Fruit fly (Drosophila melanogaster) whole organism, embryonic: ENCODE measurements around the gene CheA7a.

Source experiments
- Atf3 ChIP-seq: fragments of 200-800 bp; sonication (Bioruptor generic); optimal IDR thresholded peaks from 3 replicates; lab custom pipeline; 2016; ENCODE audit warnings: missing biosample characterization, missing genetic modification characterization
- Blimp-1 ChIP-seq: fragments of 200-800 bp; sonication (Bioruptor generic); optimal IDR thresholded peaks from 3 replicates; lab custom pipeline; 2018; ENCODE audit warnings: missing biosample characterization, missing genetic modification characterization, mild to moderate bottlenecking, moderate library complexity, missing genetic modification reagents
- C15 ChIP-seq: fragments of 200-800 bp; sonication (Bioruptor generic); IDR thresholded peaks from 3 replicates; pipeline ENCODE4 v1.3.6; 2022; ENCODE audit warnings: missing biosample characterization, missing genetic modification characterization
- CG10147 ChIP-seq: fragments of 200-800 bp; sonication (Bioruptor generic); optimal IDR thresholded peaks from 2 replicates; lab custom pipeline; 2019; ENCODE audit warnings: missing biosample characterization, mild to moderate bottlenecking, missing genetic modification characterization, moderate library complexity
- CG10274 ChIP-seq: fragments of 200-800 bp; sonication (Bioruptor generic); optimal IDR thresholded peaks from 3 replicates; lab custom pipeline; 2017; ENCODE audit warnings: missing biosample characterization, mild to moderate bottlenecking, missing genetic modification characterization
- CG12219 ChIP-seq: fragments of 200-800 bp; sonication (Bioruptor generic); optimal IDR thresholded peaks from 3 replicates; lab custom pipeline; 2018; ENCODE audit warnings: missing biosample characterization, mild to moderate bottlenecking, missing genetic modification characterization
- CG13424 ChIP-seq: fragments of 200-800 bp; sonication (Bioruptor generic); optimal IDR thresholded peaks from 2 replicates; lab custom pipeline; 2019; ENCODE audit warnings: missing biosample characterization, mild to moderate bottlenecking, missing genetic modification characterization, moderate library complexity
- CG14050 ChIP-seq: fragments of 200-800 bp; sonication (Bioruptor generic); IDR thresholded peaks from 3 replicates; pipeline ENCODE4 v1.3.6; 2022; ENCODE audit warnings: missing biosample characterization, missing genetic modification characterization
- CG15269 ChIP-seq: fragments of 200-800 bp; sonication (Bioruptor generic); optimal IDR thresholded peaks from 2 replicates; lab custom pipeline; 2018; ENCODE audit warnings: missing biosample characterization, mild to moderate bottlenecking, missing genetic modification characterization, moderate library complexity
- CG15696 ChIP-seq: fragments of 200-800 bp; sonication (Bioruptor generic); optimal IDR thresholded peaks from 2 replicates; lab custom pipeline; 2019; ENCODE audit warnings: missing biosample characterization, mild to moderate bottlenecking, missing genetic modification characterization, moderate library complexity
- CG16813 ChIP-seq: fragments of 200-800 bp; sonication (Bioruptor generic); IDR thresholded peaks from 3 replicates; pipeline ENCODE4 v1.3.6; 2022; ENCODE audit warnings: missing biosample characterization, missing genetic modification characterization; ENCODE audit not compliant: partially characterized antibody
- CG17186 ChIP-seq: fragments of 200-800 bp; sonication (Bioruptor generic); optimal IDR thresholded peaks from 3 replicates; lab custom pipeline; 2017; ENCODE audit warnings: missing biosample characterization, missing genetic modification reagents, missing genetic modification characterization
- CG18599 ChIP-seq: fragments of 200-800 bp; sonication (Bioruptor generic); optimal IDR thresholded peaks from 3 replicates; lab custom pipeline; 2017; ENCODE audit warnings: missing biosample characterization, missing genetic modification characterization, mild to moderate bottlenecking, moderate library complexity, missing genetic modification reagents
- CG2129 ChIP-seq: fragments of 200-800 bp; sonication (Bioruptor generic); IDR thresholded peaks from 2 replicates; pipeline ENCODE4 v1.3.6; 2022; ENCODE audit warnings: missing biosample characterization, missing genetic modification characterization; ENCODE audit not compliant: partially characterized antibody
- CG2202 ChIP-seq: fragments of 200-800 bp; sonication (Bioruptor generic); optimal IDR thresholded peaks from 2 replicates; lab custom pipeline; 2018; ENCODE audit warnings: missing biosample characterization, mild to moderate bottlenecking, missing genetic modification characterization
- CG3838 ChIP-seq: fragments of 200-800 bp; sonication (Bioruptor generic); optimal IDR thresholded peaks from 3 replicates; lab custom pipeline; 2016; ENCODE audit warnings: missing biosample characterization, missing genetic modification characterization
- CG3847 ChIP-seq: fragments of 200-800 bp; sonication (Bioruptor generic); IDR thresholded peaks from 2 replicates; pipeline ENCODE4 v1.3.6; 2022; ENCODE audit warnings: missing biosample characterization, missing genetic modification characterization
- CG4328 ChIP-seq: fragments of 200-800 bp; sonication (Bioruptor generic); optimal IDR thresholded peaks from 3 replicates; lab custom pipeline; 2017; ENCODE audit warnings: missing biosample characterization, missing genetic modification reagents, missing genetic modification characterization
- CG7556 ChIP-seq: fragments of 200-800 bp; sonication (Bioruptor generic); optimal IDR thresholded peaks from 2 replicates; lab custom pipeline; 2017; ENCODE audit warnings: missing biosample characterization, mild to moderate bottlenecking, missing genetic modification characterization
- CG9609 ChIP-seq: fragments of 200-800 bp; sonication (Bioruptor generic); optimal IDR thresholded peaks from 3 replicates; lab custom pipeline; 2016; ENCODE audit warnings: missing biosample characterization, missing genetic modification characterization
- Chrac-16 ChIP-seq: fragments of 200-800 bp; sonication (Bioruptor generic); optimal IDR thresholded peaks from 3 replicates; lab custom pipeline; 2016; ENCODE audit warnings: missing biosample characterization, missing genetic modification characterization
- CkIIα-i1 ChIP-seq: fragments of 200-800 bp; sonication (Bioruptor generic); IDR thresholded peaks from 2 replicates; pipeline ENCODE4 v1.3.6; 2022; ENCODE audit warnings: missing biosample characterization, missing genetic modification characterization
- CrebB ChIP-seq: fragments of 200-800 bp; sonication (Bioruptor generic); optimal IDR thresholded peaks from 3 replicates; lab custom pipeline; 2018; ENCODE audit warnings: missing biosample characterization, mild to moderate bottlenecking, missing genetic modification characterization
- Dek ChIP-seq: fragments of 200-800 bp; sonication (Bioruptor generic); optimal IDR thresholded peaks from 3 replicates; lab custom pipeline; 2019; ENCODE audit warnings: missing biosample characterization, mild to moderate bottlenecking, missing genetic modification characterization, moderate library complexity
- Dip2 ChIP-seq: fragments of 200-800 bp; sonication (Bioruptor generic); IDR thresholded peaks from 2 replicates; pipeline ENCODE4 v1.3.6; 2022; ENCODE audit warnings: missing biosample characterization, missing genetic modification characterization
- HLH3B ChIP-seq: fragments of 200-800 bp; sonication (Bioruptor generic); IDR thresholded peaks from 2 replicates; pipeline ENCODE4 v1.3.6; 2022; ENCODE audit warnings: missing biosample characterization, missing genetic modification characterization
- Hr39 ChIP-seq: fragments of >200 bp; optimal IDR thresholded peaks from 2 replicates; lab custom pipeline; 2017
- Jarid2 ChIP-seq: fragments of 200-800 bp; sonication (Bioruptor generic); optimal IDR thresholded peaks from 3 replicates; lab custom pipeline; 2017; ENCODE audit warnings: mild to moderate bottlenecking, missing biosample characterization, missing genetic modification reagents, missing genetic modification characterization
- Mes4 ChIP-seq: fragments of 200-800 bp; sonication (Bioruptor generic); optimal IDR thresholded peaks from 2 replicates; lab custom pipeline; 2016; ENCODE audit warnings: missing biosample characterization, missing genetic modification characterization
- Ptx1 ChIP-seq: fragments of 200-800 bp; sonication (Bioruptor generic); IDR thresholded peaks from 2 replicates; pipeline ENCODE4 v1.3.6; 2022; ENCODE audit warnings: missing biosample characterization, missing genetic modification characterization
- Six4 ChIP-seq: fragments of 200-800 bp; sonication (Bioruptor generic); optimal IDR thresholded peaks from 2 replicates; lab custom pipeline; 2016; ENCODE audit warnings: missing biosample characterization, missing genetic modification characterization
- Sry-δ ChIP-seq: fragments of 200-800 bp; sonication (Bioruptor generic); optimal IDR thresholded peaks from 2 replicates; lab custom pipeline; 2016; ENCODE audit warnings: missing biosample characterization, missing genetic modification characterization
- Ssrp ChIP-seq: fragments of 200-800 bp; sonication (Bioruptor generic); optimal IDR thresholded peaks from 2 replicates; lab custom pipeline; 2018; ENCODE audit warnings: missing biosample characterization, mild to moderate bottlenecking, missing genetic modification characterization, moderate library complexity
- Vsx1 ChIP-seq: fragments of 200-800 bp; sonication (Bioruptor generic); optimal IDR thresholded peaks from 2 replicates; lab custom pipeline; 2017; ENCODE audit warnings: missing biosample characterization, mild to moderate bottlenecking, missing genetic modification characterization, missing genetic modification reagents
- ase ChIP-seq: fragments of 200-800 bp; sonication (Bioruptor generic); IDR thresholded peaks from 3 replicates; pipeline ENCODE4 v1.3.6; 2022; ENCODE audit warnings: missing biosample characterization, missing genetic modification characterization
- corto ChIP-seq: fragments of 200-800 bp; sonication (Bioruptor generic); optimal IDR thresholded peaks from 2 replicates; lab custom pipeline; 2016; ENCODE audit warnings: missing biosample characterization, mild to moderate bottlenecking, missing genetic modification characterization, moderate library complexity
- croc ChIP-seq: fragments of 200-800 bp; sonication (Bioruptor generic); conservative IDR thresholded peaks from 3 replicates; pipeline ENCODE4 v1.3.6; 2022; ENCODE audit warnings: missing biosample characterization, missing genetic modification characterization
- dmrt11E ChIP-seq: fragments of 200-800 bp; sonication (Bioruptor generic); optimal IDR thresholded peaks from 3 replicates; lab custom pipeline; 2018; ENCODE audit warnings: missing biosample characterization, mild to moderate bottlenecking, missing genetic modification characterization, moderate library complexity
- fd96Cb ChIP-seq: fragments of 200-800 bp; sonication (Bioruptor generic); optimal IDR thresholded peaks from 2 replicates; lab custom pipeline; 2018; ENCODE audit warnings: missing biosample characterization, mild to moderate bottlenecking, missing genetic modification characterization, moderate library complexity
- hb ChIP-seq: fragments of 200-800 bp; sonication (Bioruptor generic); IDR thresholded peaks from 3 replicates; pipeline ENCODE4 v1.3.6; 2022; ENCODE audit warnings: missing biosample characterization, missing genetic modification characterization; ENCODE audit not compliant: partially characterized antibody
- insv ChIP-seq, 2 experiments: fragments of 200-800 bp; sonication (Bioruptor generic); optimal IDR thresholded peaks; 3 replicates each; lab custom pipeline; 2016 to 2018; ENCODE audit warnings: missing biosample characterization in 2 of 2, missing genetic modification characterization in 2 of 2
- lilli ChIP-seq: fragments of 200-800 bp; sonication (Bioruptor generic); optimal IDR thresholded peaks from 3 replicates; lab custom pipeline; 2016; ENCODE audit warnings: missing biosample characterization, missing genetic modification characterization
- lmd ChIP-seq: fragments of 200-800 bp; sonication (Bioruptor generic); IDR thresholded peaks from 2 replicates; pipeline ENCODE4 v1.3.6; 2022; ENCODE audit warnings: missing biosample characterization, missing genetic modification characterization
- nau ChIP-seq: fragments of 200-800 bp; sonication (Bioruptor generic); optimal IDR thresholded peaks from 3 replicates; lab custom pipeline; 2017; ENCODE audit warnings: missing biosample characterization, mild to moderate bottlenecking, missing genetic modification characterization, missing genetic modification reagents
- nerfin-1 ChIP-seq: fragments of 200-800 bp; sonication (Bioruptor generic); optimal IDR thresholded peaks from 3 replicates; lab custom pipeline; 2019; ENCODE audit warnings: missing biosample characterization, mild to moderate bottlenecking, missing genetic modification characterization, moderate library complexity
- nom ChIP-seq: fragments of 200-800 bp; sonication (Bioruptor generic); optimal IDR thresholded peaks from 2 replicates; lab custom pipeline; 2017; ENCODE audit warnings: missing biosample characterization, missing genetic modification characterization, mild to moderate bottlenecking, moderate library complexity, missing genetic modification reagents
- pfk ChIP-seq: fragments of 200-800 bp; sonication (Bioruptor generic); optimal IDR thresholded peaks from 2 replicates; lab custom pipeline; 2018; ENCODE audit warnings: missing biosample characterization, mild to moderate bottlenecking, missing genetic modification characterization, moderate library complexity
- sisA ChIP-seq: fragments of 200-800 bp; sonication (Bioruptor generic); IDR thresholded peaks from 2 replicates; pipeline ENCODE4 v1.3.6; 2022; ENCODE audit warnings: missing biosample characterization, missing genetic modification characterization
- sna ChIP-seq: fragments of 200-800 bp; sonication (Bioruptor generic); IDR thresholded peaks from 2 replicates; pipeline ENCODE4 v1.3.6; 2022; ENCODE audit warnings: missing biosample characterization, missing genetic modification characterization; ENCODE audit not compliant: partially characterized antibody
- stc ChIP-seq: fragments of 200-800 bp; sonication (Bioruptor generic); IDR thresholded peaks from 2 replicates; pipeline ENCODE4 v1.3.6; 2022; ENCODE audit warnings: missing biosample characterization, missing genetic modification characterization
- tin ChIP-seq: fragments of 200-800 bp; sonication (Bioruptor generic); optimal IDR thresholded peaks from 3 replicates; lab custom pipeline; 2016; ENCODE audit warnings: missing biosample characterization, missing genetic modification characterization

Gene CheA7a

dm6 chrX:7334801-7335176 lies 43.2 kb upstream of the CheA7a start (continued):
- TF ChIP-seq sna (GFP tag; lab: Robert Waterston, UW) (no peak), CG7556 (GFP tag; lab: Kevin White, UChicago) (peak; percentile 77), nau (GFP tag; lab: Kevin White, UChicago) (no peak), hb (no peak), HLH3B (GFP tag; lab: Robert Waterston, UW) (peak; percentile 68), CG10274 (GFP tag; lab: Kevin White, UChicago) (peak; percentile 24), CG10147 (GFP tag; lab: Kevin White, UChicago) (peak; percentile 76), ase (no peak), croc (GFP tag; lab: Robert Waterston, UW) (peak; percentile 57), Six4 (GFP tag; lab: Kevin White, UChicago) (peak; percentile 40), CG3847 (GFP tag; lab: Robert Waterston, UW) (peak; percentile 61; the same call in 1 of the 2 replicates), sisA (GFP tag; lab: Robert Waterston, UW) (peak; percentile 58), CG4328 (GFP tag; lab: Kevin White, UChicago) (peak; percentile 56), lmd (GFP tag; lab: Robert Waterston, UW) (peak; percentile 73), stc (peak; percentile 62), Vsx1 (GFP tag; lab: Kevin White, UChicago) (peak; percentile 65), dmrt11E (tag; lab: Kevin White, UChicago) (peak; percentile 87), CG16813 (no peak), C15 (no peak), insv (GFP tag; optimal IDR thresholded peaks at IDR 0.05; lab: Kevin White, UChicago) (no peak), Hr39 (lab: Kevin White, UChicago) (no peak), CG15696 (peak; percentile 76), Jarid2 (peak; percentile 27), Mes4 (GFP tag; lab: Kevin White, UChicago) (no peak), CG17186 (GFP tag; lab: Kevin White, UChicago) (no peak), CkIIα-i1 (GFP tag; lab: Robert Waterston, UW) (no peak), Chrac-16 (GFP tag; lab: Kevin White, UChicago) (peak; percentile 37), Sry-δ (GFP tag; lab: Kevin White, UChicago) (no peak), Blimp-1 (GFP tag; lab: Kevin White, UChicago) (peak; percentile 81), CG14050 (0 out of 3 replicates have a peak, but pooled peaks have one; percentile 21), Ssrp (tag; lab: Kevin White, UChicago) (peak; percentile 77)
- TF ChIP-seq, all 482 proteins: peak for 257

- no peak for TF ChIP-seq Dip2
- no peak for TF ChIP-seq CG9609 (GFP tag; lab: Kevin White, UChicago)
- TF ChIP-seq CG13424 (tag; lab: Kevin White, UChicago) = peak; percentile 56
- TF ChIP-seq fd96Cb (tag; lab: Kevin White, UChicago) = peak; percentile 42
- peak; percentile 11; the same call in 1 of the 2 replicates for TF ChIP-seq Ptx1 (GFP tag; lab: Robert Waterston, UW)
- TF ChIP-seq CG2202 (tag; lab: Kevin White, UChicago) = peak; percentile 54
- TF ChIP-seq pfk (GFP tag; lab: Kevin White, UChicago) = no peak
- no peak for TF ChIP-seq Dek
- TF ChIP-seq CG3838 (GFP tag; lab: Kevin White, UChicago) = no peak
- no peak for TF ChIP-seq lilli
- peak; percentile 60 for TF ChIP-seq corto (GFP tag; lab: Kevin White, UChicago)
- TF ChIP-seq CrebB (tag; lab: Kevin White, UChicago) = peak; percentile 10
- peak; percentile 4 for TF ChIP-seq CG18599 (GFP tag; lab: Kevin White, UChicago)
- no peak for TF ChIP-seq sisA (GFP tag; lab: Robert Waterston, UW)
- peak; percentile 62 for TF ChIP-seq nom
- TF ChIP-seq CG2129 (GFP tag; lab: Robert Waterston, UW) = no peak
- no peak for TF ChIP-seq tin
- peak; percentile 27 for TF ChIP-seq nerfin-1
- peak; percentile 26 for TF ChIP-seq CG12219 (GFP tag; lab: Kevin White, UChicago)
- peak; percentile 74 for TF ChIP-seq dmrt11E (tag; lab: Kevin White, UChicago)
- no peak for TF ChIP-seq Atf3 (GFP tag; lab: Kevin White, UChicago)
- TF ChIP-seq CG15269 (tag; lab: Kevin White, UChicago) = peak; percentile 43
Observed at dm6 chrX:7335524-7335991, 42.4 kb upstream of the CheA7a start.
